Worm (Caenorhabditis elegans) whole organism, L3 larva: ENCODE data around the gene cyp-35A2.

Experiments
- ama-1 ChIP-seq: fragments of 150-350 bp; optimal IDR thresholded peaks from 2 replicates; lab custom pipeline; 2018
- ceh-28 ChIP-seq: fragments of 150-350 bp; optimal IDR thresholded peaks from 2 replicates; lab custom pipeline; 2014; ENCODE audit warnings: missing biosample characterization, missing genetic modification reagents, missing genetic modification characterization
- ceh-82 ChIP-seq: fragments of 150-350 bp; optimal IDR thresholded peaks from 2 replicates; lab custom pipeline; 2014; ENCODE audit warnings: missing biosample characterization, missing genetic modification characterization
- daf-12 ChIP-seq: fragments of 150-350 bp; optimal IDR thresholded peaks from 2 replicates; lab custom pipeline; 2014; ENCODE audit warnings: missing biosample characterization, missing genetic modification reagents, missing genetic modification characterization
- elt-1 ChIP-seq: fragments of 150-350 bp; optimal IDR thresholded peaks from 2 replicates; lab custom pipeline; 2014; ENCODE audit warnings: missing biosample characterization, missing genetic modification characterization
- elt-2 ChIP-seq: sonication (generic microtip); optimal IDR thresholded peaks from 2 replicates; lab custom pipeline; 2016; ENCODE audit warnings: missing genetic modification reagents, mild to moderate bottlenecking, missing genetic modification characterization, missing compliant biosample characterization
- elt-3 ChIP-seq, 3 experiments: fragments of 150-350 bp in 1 of 3; sonication (generic microtip) in 2 of 3; optimal IDR thresholded peaks; 2 replicates in 2 of 3; 4 replicates in 1 of 3; lab custom pipeline; 2014 to 2017; ENCODE audit warnings: missing biosample characterization in 3 of 3, missing genetic modification characterization in 3 of 3
- fos-1 ChIP-seq: fragments of 150-350 bp; optimal IDR thresholded peaks from 2 replicates; lab custom pipeline; 2014; ENCODE audit warnings: missing biosample characterization, missing genetic modification characterization
- nhr-23 ChIP-seq: fragments of 150-350 bp; optimal IDR thresholded peaks from 2 replicates; lab custom pipeline; 2014; ENCODE audit warnings: missing biosample characterization, missing genetic modification reagents, missing genetic modification characterization
- nhr-237 ChIP-seq: fragments of 150-350 bp; optimal IDR thresholded peaks from 2 replicates; lab custom pipeline; 2014; ENCODE audit warnings: missing biosample characterization, missing genetic modification characterization
- pha-4 ChIP-seq: fragments of 150-350 bp; optimal IDR thresholded peaks from 2 replicates; lab custom pipeline; 2014; ENCODE audit warnings: missing biosample characterization, missing genetic modification reagents, missing genetic modification characterization
- pqm-1 ChIP-seq: fragments of 150-350 bp; optimal IDR thresholded peaks from 2 replicates; lab custom pipeline; 2017; ENCODE audit warnings: missing biosample characterization, missing genetic modification characterization, inconsistent platforms
- sea-2 ChIP-seq: fragments of 150-350 bp; sonication (generic microtip); optimal IDR thresholded peaks from 4 replicates; lab custom pipeline; 2014; ENCODE audit warnings: missing biosample characterization, missing genetic modification reagents, missing genetic modification characterization
- snpc-4 ChIP-seq: fragments of 150-350 bp; optimal IDR thresholded peaks from 2 replicates; lab custom pipeline; 2014; ENCODE audit warnings: missing biosample characterization, missing genetic modification characterization

DNA sequence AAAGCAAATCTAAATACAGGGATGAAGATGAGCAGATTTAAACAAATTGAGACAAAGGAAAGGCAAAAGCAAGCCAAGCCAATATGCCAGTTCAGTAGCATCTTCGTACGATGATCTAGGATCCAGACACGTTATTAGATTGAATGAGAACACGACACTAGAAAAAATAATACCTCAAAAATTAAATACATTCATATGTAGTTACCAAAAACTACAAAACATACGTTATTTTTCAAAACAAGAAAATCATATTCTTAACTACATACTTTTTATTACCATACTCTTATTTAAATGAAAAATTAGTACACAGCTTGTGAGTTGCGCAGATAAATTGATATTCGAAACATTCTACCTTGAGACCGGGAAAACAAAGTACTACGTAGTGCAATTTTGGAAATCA, 50.7 kb downstream of the cyp-35A2 start, which contains the start of gene srx-6:
- TF ChIP-seq fos-1 (tag; lab: Kevin White, UChicago), result no peak
- TF ChIP-seq ceh-28 (tag; lab: Kevin White, UChicago), result no peak
- TF ChIP-seq pqm-1 (tag; lab: Kevin White, UChicago), result no peak
- no peak for TF ChIP-seq ama-1 (lab: Kevin White, UChicago)
- no peak for TF ChIP-seq sea-2
- no peak for TF ChIP-seq elt-3 (tag; optimal IDR thresholded peaks at IDR 0.05; lab: Kevin White, UChicago)
- TF ChIP-seq elt-2 (tag; lab: Kevin White, UChicago), result no peak
- TF ChIP-seq nhr-237 (tag; lab: Kevin White, UChicago), result no peak
- TF ChIP-seq elt-1, result no peak
- no peak for TF ChIP-seq nhr-23 (tag; lab: Kevin White, UChicago)
- TF ChIP-seq daf-12 (tag; lab: Kevin White, UChicago), result no peak
- no peak for TF ChIP-seq pha-4 (tag; lab: Kevin White, UChicago)
- TF ChIP-seq snpc-4 (tag; lab: Kevin White, UChicago), result no peak
- no peak for TF ChIP-seq ceh-82
